Fruit fly (Drosophila melanogaster): ENCODE measurements around the gene comt.

DNA sequence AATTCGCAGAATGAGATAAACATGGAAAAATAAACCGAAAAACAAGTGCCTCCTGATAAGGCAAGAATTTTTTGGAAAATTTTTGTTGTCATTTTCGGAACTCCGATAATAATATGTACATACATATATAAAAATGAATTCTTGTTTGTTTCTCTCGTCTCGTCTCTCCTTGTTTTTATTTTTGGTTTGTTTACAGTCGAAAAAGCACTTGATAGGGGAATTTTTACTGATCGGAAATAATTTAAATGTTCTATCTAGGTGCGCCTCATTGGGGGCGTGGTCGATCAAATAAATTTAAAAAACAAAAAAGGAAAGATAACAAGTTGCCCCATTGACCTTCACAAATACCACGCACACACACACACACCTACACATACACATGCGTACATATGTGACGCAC, 23.9 kb downstream of the comt start:
- no peak for TF ChIP-seq CG13204 (GFP tag; optimal IDR thresholded peaks at IDR 0.05)
- TF ChIP-seq EcR (GFP tag; optimal IDR thresholded peaks at IDR 0.05) = no peak
- no peak for TF ChIP-seq Snoo (tag; optimal IDR thresholded peaks at IDR 0.05)
- TF ChIP-seq Pif1B (GFP tag; optimal IDR thresholded peaks at IDR 0.05) = no peak
